Fruit fly (Drosophila melanogaster): Measurements from ENCODE around the gene rpk.

Gene rpk

dm6 chr3R:4649126-4649811, 3.5 kb downstream of the rpk start, which contains the start of gene Karybeta3 (continued):
- peak; percentile 62 for TF ChIP-seq CG15336 (GFP tag; IDR thresholded peaks at IDR 0.05)
- peak; percentile 79 for TF ChIP-seq CG8319 (GFP tag; optimal IDR thresholded peaks at IDR 0.05)
- TF ChIP-seq CG16779 (tag; optimal IDR thresholded peaks at IDR 0.05) = no peak
- TF ChIP-seq salr (GFP tag; optimal IDR thresholded peaks at IDR 0.05) = peak in 1 of 2 experiments; percentile 60
- TF ChIP-seq Hr4 (GFP tag; optimal IDR thresholded peaks at IDR 0.05) = peak; percentile 81
- no peak for TF ChIP-seq fd85E (GFP tag; optimal IDR thresholded peaks at IDR 0.05)
- no peak for TF ChIP-seq CG32006 (GFP tag; optimal IDR thresholded peaks at IDR 0.05)
- TF ChIP-seq CG11294 (GFP tag; IDR thresholded peaks at IDR 0.05) = peak; percentile 49; the same call in 1 of the 2 replicates
- TF ChIP-seq OdsH (GFP tag; optimal IDR thresholded peaks at IDR 0.05) = peak; percentile 77
- peak; percentile 41 for TF ChIP-seq CG6854 (GFP tag; optimal IDR thresholded peaks at IDR 0.05)
- TF ChIP-seq Hr39 (GFP tag; optimal IDR thresholded peaks at IDR 0.05) = peak; percentile 76
- TF ChIP-seq Smox (GFP tag; optimal IDR thresholded peaks at IDR 0.05) = no peak
- TF ChIP-seq acj6 (GFP tag; optimal IDR thresholded peaks at IDR 0.05) = peak; percentile 77
- TF ChIP-seq vri (GFP tag; optimal IDR thresholded peaks at IDR 0.05) = peak; percentile 33
- peak; percentile 36 for TF ChIP-seq Hr38 (GFP tag; optimal IDR thresholded peaks at IDR 0.05)

dm6 chr3R:4649880-4650493, 4.2 kb downstream of the rpk start:
- TF ChIP-seq CG1621 (tag; optimal IDR thresholded peaks at IDR 0.05) (peak; percentile 20), CG31627 (GFP tag; optimal IDR thresholded peaks at IDR 0.05) (no peak), CG15336 (GFP tag; IDR thresholded peaks at IDR 0.05) (peak; percentile 10; the same call in 1 of the 2 replicates), Sox15 (GFP tag; optimal IDR thresholded peaks at IDR 0.05) (no peak), vri (GFP tag; optimal IDR thresholded peaks at IDR 0.05) (peak; percentile 73)

dm6 chr3R:4654557-4655273, 8.9 kb downstream of the rpk start, which contains the start of gene spartin:
spartin (plus strand) TSS chr3R:4654800.
- TF ChIP-seq topi (GFP tag; optimal IDR thresholded peaks at IDR 0.05) (no peak), CG4318 (GFP tag; optimal IDR thresholded peaks at IDR 0.05) (no peak), Hr4 (GFP tag; optimal IDR thresholded peaks at IDR 0.05) (peak; percentile 54), CG3919 (GFP tag; optimal IDR thresholded peaks at IDR 0.05) (no peak), net (GFP tag; optimal IDR thresholded peaks at IDR 0.05) (peak; percentile 43), CG11902 (GFP tag; optimal IDR thresholded peaks at IDR 0.05) (no peak), CG32006 (GFP tag; optimal IDR thresholded peaks at IDR 0.05) (no peak), pdm3 (GFP tag; optimal IDR thresholded peaks at IDR 0.05) (no peak), CG6854 (GFP tag; optimal IDR thresholded peaks at IDR 0.05) (no peak), CG11294 (GFP tag; IDR thresholded peaks at IDR 0.05) (no peak), Ets96B (tag; optimal IDR thresholded peaks at IDR 0.05) (no peak), spab (GFP tag; optimal IDR thresholded peaks at IDR 0.05) (no peak), dac (GFP tag; optimal IDR thresholded peaks at IDR 0.05) (peak; percentile 6), esn (GFP tag; optimal IDR thresholded peaks at IDR 0.05) (peak; percentile 53), svp (GFP tag) (no peak), acj6 (GFP tag; optimal IDR thresholded peaks at IDR 0.05) (no peak), OdsH (GFP tag; optimal IDR thresholded peaks at IDR 0.05) (no peak), Hr38 (GFP tag; optimal IDR thresholded peaks at IDR 0.05) (no peak), fd59A (GFP tag; optimal IDR thresholded peaks at IDR 0.05) (no peak), Sox14 (GFP tag; optimal IDR thresholded peaks at IDR 0.05) (peak; percentile 62), Eip78C (GFP tag) (peak; percentile 76), CG10669 (GFP tag; optimal IDR thresholded peaks at IDR 0.05) (no peak), cyc (GFP tag; optimal IDR thresholded peaks at IDR 0.05) (peak; percentile 4), CG31627 (GFP tag; optimal IDR thresholded peaks at IDR 0.05) (peak; percentile 47), Sox15 (GFP tag; optimal IDR thresholded peaks at IDR 0.05) (no peak), achi (GFP tag; optimal IDR thresholded peaks at IDR 0.05) (peak; percentile 25), CG8632 (GFP tag; optimal IDR thresholded peaks at IDR 0.05) (no peak), Blimp-1 (GFP tag; optimal IDR thresholded peaks at IDR 0.05) (peak; percentile 12), Hr39 (GFP tag; optimal IDR thresholded peaks at IDR 0.05) (no peak), Lpt (GFP tag; optimal IDR thresholded peaks at IDR 0.05) (no peak), CG1621 (tag; optimal IDR thresholded peaks at IDR 0.05) (no peak), CG8119 (GFP tag; IDR thresholded peaks at IDR 0.05) (no peak), CG6163 (GFP tag; IDR thresholded peaks at IDR 0.05) (no peak), Eip93F (GFP tag; optimal IDR thresholded peaks at IDR 0.05) (peak; percentile 13), fd85E (GFP tag; optimal IDR thresholded peaks at IDR 0.05) (no peak), fkh (GFP tag; optimal IDR thresholded peaks at IDR 0.05) (no peak), salr (GFP tag; optimal IDR thresholded peaks at IDR 0.05) (no peak), CG6792 (GFP tag; optimal IDR thresholded peaks at IDR 0.05) (peak; percentile 8)

Data from whole organism, prepupa.